Worm (Caenorhabditis elegans) whole organism, L3 larva: ENCODE measurements around the gene F56D1.1.

Source experiments
- ama-1 ChIP-seq: fragments of 150-350 bp; optimal IDR thresholded peaks from 2 replicates; lab custom pipeline; 2018
- ceh-82 ChIP-seq: fragments of 150-350 bp; optimal IDR thresholded peaks from 2 replicates; lab custom pipeline; 2014; ENCODE audit warnings: missing biosample characterization, missing genetic modification characterization
- elt-2 ChIP-seq: sonication (generic microtip); optimal IDR thresholded peaks from 2 replicates; lab custom pipeline; 2016; ENCODE audit warnings: missing genetic modification reagents, mild to moderate bottlenecking, missing genetic modification characterization, missing compliant biosample characterization
- fkh-2 ChIP-seq: fragments of 150-350 bp; optimal IDR thresholded peaks from 2 replicates; lab custom pipeline; 2014; ENCODE audit warnings: missing biosample characterization, missing genetic modification reagents, missing genetic modification characterization
- jun-1 ChIP-seq: fragments of 150-350 bp; optimal IDR thresholded peaks from 2 replicates; lab custom pipeline; 2014; ENCODE audit warnings: missing biosample characterization, missing genetic modification reagents, missing genetic modification characterization
- lin-39 ChIP-seq: fragments of 150-350 bp; optimal IDR thresholded peaks from 2 replicates; lab custom pipeline; 2018; ENCODE audit warnings: missing biosample characterization, missing genetic modification reagents, missing genetic modification characterization
- nfya-1 ChIP-seq: sonication (generic microtip); optimal IDR thresholded peaks from 2 replicates; lab custom pipeline; 2017; ENCODE audit warnings: missing genetic modification characterization, mild to moderate bottlenecking, missing compliant biosample characterization, antibody characterized with exemption, moderate library complexity; ENCODE audit not compliant: insufficient read depth
- pqm-1 ChIP-seq: fragments of 150-350 bp; optimal IDR thresholded peaks from 2 replicates; lab custom pipeline; 2017; ENCODE audit warnings: missing biosample characterization, missing genetic modification characterization, inconsistent platforms
- snpc-4 ChIP-seq: fragments of 150-350 bp; optimal IDR thresholded peaks from 2 replicates; lab custom pipeline; 2014; ENCODE audit warnings: missing biosample characterization, missing genetic modification characterization
- tbx-2 ChIP-seq: sonication (generic microtip); optimal IDR thresholded peaks from 2 replicates; lab custom pipeline; 2016; ENCODE audit warnings: mild to moderate bottlenecking, missing genetic modification characterization, missing compliant biosample characterization
- ztf-11 ChIP-seq: fragments of 150-350 bp; optimal IDR thresholded peaks from 2 replicates; lab custom pipeline; 2014; ENCODE audit warnings: missing biosample characterization, missing genetic modification characterization

ce11 chrII:5481982-5482381, 3.6 kb downstream of the F56D1.1 start, which contains the start of gene cal-8:
- TF ChIP-seq fkh-2 (tag; lab: Kevin White, UChicago) (no peak), elt-2 (tag; lab: Kevin White, UChicago) (no peak), snpc-4 (tag; lab: Kevin White, UChicago) (no peak), ceh-82 (no peak), ama-1 (lab: Kevin White, UChicago) (no peak), jun-1 (no peak), ztf-11 (tag; lab: Kevin White, UChicago) (no peak), tbx-2 (no peak), pqm-1 (tag; lab: Kevin White, UChicago) (no peak), lin-39 (tag; lab: Kevin White, UChicago) (no peak), nfya-1 (tag; lab: Kevin White, UChicago) (no peak)
